Fruit fly (Drosophila melanogaster): ENCODE results near the gene Hsp60A.
A peak's percentile ranks its signal among the peaks of the same experiment; 100 is the strongest.

Gene Hsp60A

dm6 chrX:11123561-11123960 is 15.3 kb downstream of the Hsp60A start:
- no peak for TF ChIP-seq CG17801 (GFP tag; optimal IDR thresholded peaks at IDR 0.05; ENCODE audit: partially characterized antibody)

- TF ChIP-seq CG17801 (GFP tag; optimal IDR thresholded peaks at IDR 0.05; ENCODE audit: partially characterized antibody) = no peak
Measured at dm6 chrX:11124126-11124748, 16.0 kb downstream of the Hsp60A start, which contains the start of gene CG11122. Gene CG11122 (minus strand): TSS chrX:11124726.

- peak; percentile 41 for TF ChIP-seq CG17801 (GFP tag; optimal IDR thresholded peaks at IDR 0.05; ENCODE audit: partially characterized antibody)
Measured at dm6 chrX:11124749-11125508, 16.6 kb downstream of the Hsp60A start, which contains the start of gene Rpt3. Gene Rpt3 (plus strand): TSS chrX:11125101.

- peak; percentile 54 for TF ChIP-seq CG17801 (GFP tag; optimal IDR thresholded peaks at IDR 0.05; ENCODE audit: partially characterized antibody)
Measured at dm6 chrX:11128828-11129227, 20.5 kb downstream of the Hsp60A start, which contains the start of gene SrpRalpha. Gene SrpRalpha (minus strand): TSS chrX:11129087.

- no peak for TF ChIP-seq CG17801 (GFP tag; optimal IDR thresholded peaks at IDR 0.05; ENCODE audit: partially characterized antibody)
Measured at dm6 chrX:11132312-11132711, 24.0 kb downstream of the Hsp60A start, which contains the start of gene CG44385. Gene CG44385 (minus strand): TSS chrX:11132412.

dm6 chrX:11135840-11136586 is 27.7 kb downstream of the Hsp60A start:
- TF ChIP-seq CG17801 (GFP tag; optimal IDR thresholded peaks at IDR 0.05; ENCODE audit: partially characterized antibody) = no peak

dm6 chrX:11136587-11137512 is 28.6 kb downstream of the Hsp60A start, which contains the start of gene Klp10A:
Gene Klp10A (minus strand): TSS chrX:11137118.
- no peak for TF ChIP-seq CG17801 (GFP tag; optimal IDR thresholded peaks at IDR 0.05; ENCODE audit: partially characterized antibody)

- peak; percentile 20 for TF ChIP-seq CG17801 (GFP tag; optimal IDR thresholded peaks at IDR 0.05; ENCODE audit: partially characterized antibody)
Measured at dm6 chrX:11137566-11138186, 29.4 kb downstream of the Hsp60A start, which contains the start of gene CDK2AP1. Gene CDK2AP1 (plus strand): TSS chrX:11137859.

dm6 chrX:11140163-11140562 is 31.9 kb downstream of the Hsp60A start, which contains the start of gene ssp7:
Gene ssp7 (minus strand): TSS chrX:11140263.
- no peak for TF ChIP-seq CG17801 (GFP tag; optimal IDR thresholded peaks at IDR 0.05; ENCODE audit: partially characterized antibody)

- TF ChIP-seq CG17801 (GFP tag; optimal IDR thresholded peaks at IDR 0.05; ENCODE audit: partially characterized antibody) = no peak
Measured at dm6 chrX:11141785-11142591, 33.7 kb downstream of the Hsp60A start, which contains the start of the genes CG15199 and CG15202. Gene CG15199 (minus strand): TSS chrX:11141835. Gene CG15202 (plus strand): TSS chrX:11142541.

dm6 chrX:11143820-11144219 is 35.5 kb downstream of the Hsp60A start, which contains the start of gene CG15201:
Gene CG15201 (plus strand): TSS chrX:11144120.
- no peak for TF ChIP-seq CG17801 (GFP tag; optimal IDR thresholded peaks at IDR 0.05; ENCODE audit: partially characterized antibody)

- no peak for TF ChIP-seq CG17801 (GFP tag; optimal IDR thresholded peaks at IDR 0.05; ENCODE audit: partially characterized antibody)
Measured at dm6 chrX:11144575-11144974, 36.3 kb downstream of the Hsp60A start.
